Worm (Caenorhabditis elegans) whole organism, L4 larva: ENCODE results near the gene K02A6.2.

ENCODE experiments used
- F37D6.2 ChIP-seq: sonication (generic microtip); optimal IDR thresholded peaks from 2 replicates; lab custom pipeline; 2016; ENCODE audit warnings: mild to moderate bottlenecking, missing genetic modification characterization, missing compliant biosample characterization
- unc-39 ChIP-seq: sonication (generic microtip); optimal IDR thresholded peaks from 2 replicates; lab custom pipeline; 2017; ENCODE audit warnings: missing biosample characterization, missing genetic modification characterization

ce11 chrX:8243116-8243515 is 18.3 kb upstream of the K02A6.2 start:
- TF ChIP-seq unc-39 (tag; lab: Kevin White, UChicago) (no peak), F37D6.2 (tag; lab: Kevin White, UChicago) (no peak)
